Worm (Caenorhabditis elegans) whole organism, L3 larva: ENCODE results near the gene scl-13.

ENCODE experiments used
- ZK546.5 ChIP-seq: sonication (generic microtip); optimal IDR thresholded peaks from 2 replicates; lab custom pipeline; 2017; ENCODE audit warnings: missing biosample characterization, missing genetic modification characterization
- aly-2 ChIP-seq: fragments of 150-350 bp; optimal IDR thresholded peaks from 2 replicates; lab custom pipeline; 2014; ENCODE audit warnings: missing biosample characterization, missing genetic modification characterization
- ceh-16 ChIP-seq: sonication (generic microtip); optimal IDR thresholded peaks from 2 replicates; lab custom pipeline; 2017; ENCODE audit warnings: missing biosample characterization, missing genetic modification characterization
- ceh-28 ChIP-seq: fragments of 150-350 bp; optimal IDR thresholded peaks from 2 replicates; lab custom pipeline; 2014; ENCODE audit warnings: missing biosample characterization, missing genetic modification reagents, missing genetic modification characterization
- ceh-82 ChIP-seq: fragments of 150-350 bp; optimal IDR thresholded peaks from 2 replicates; lab custom pipeline; 2014; ENCODE audit warnings: missing biosample characterization, missing genetic modification characterization
- daf-12 ChIP-seq: fragments of 150-350 bp; optimal IDR thresholded peaks from 2 replicates; lab custom pipeline; 2014; ENCODE audit warnings: missing biosample characterization, missing genetic modification reagents, missing genetic modification characterization
- egl-27 ChIP-seq: sonication (generic microtip); optimal IDR thresholded peaks from 4 replicates; lab custom pipeline; 2017; ENCODE audit warnings: missing biosample characterization, missing genetic modification reagents, missing genetic modification characterization
- elt-2 ChIP-seq: sonication (generic microtip); optimal IDR thresholded peaks from 2 replicates; lab custom pipeline; 2016; ENCODE audit warnings: missing genetic modification reagents, mild to moderate bottlenecking, missing genetic modification characterization, missing compliant biosample characterization
- elt-3 ChIP-seq, 3 experiments: fragments of 150-350 bp in 1 of 3; sonication (generic microtip) in 2 of 3; optimal IDR thresholded peaks; 2 replicates in 2 of 3; 4 replicates in 1 of 3; lab custom pipeline; 2014 to 2017; ENCODE audit warnings: missing biosample characterization in 3 of 3, missing genetic modification characterization in 3 of 3
- fkh-10 ChIP-seq: sonication (generic microtip); optimal IDR thresholded peaks from 2 replicates; lab custom pipeline; 2017; ENCODE audit warnings: missing biosample characterization, missing genetic modification reagents, missing genetic modification characterization
- fkh-2 ChIP-seq: fragments of 150-350 bp; optimal IDR thresholded peaks from 2 replicates; lab custom pipeline; 2014; ENCODE audit warnings: missing biosample characterization, missing genetic modification reagents, missing genetic modification characterization
- jun-1 ChIP-seq: fragments of 150-350 bp; optimal IDR thresholded peaks from 2 replicates; lab custom pipeline; 2014; ENCODE audit warnings: missing biosample characterization, missing genetic modification reagents, missing genetic modification characterization
- lin-15B ChIP-seq: fragments of 150-350 bp; optimal IDR thresholded peaks from 2 replicates; lab custom pipeline; 2014; ENCODE audit warnings: missing biosample characterization, missing genetic modification characterization
- nhr-12 ChIP-seq: fragments of 150-350 bp; optimal IDR thresholded peaks from 2 replicates; lab custom pipeline; 2014; ENCODE audit warnings: missing biosample characterization, missing genetic modification characterization
- nhr-237 ChIP-seq: fragments of 150-350 bp; optimal IDR thresholded peaks from 2 replicates; lab custom pipeline; 2014; ENCODE audit warnings: missing biosample characterization, missing genetic modification characterization
- nhr-25 ChIP-seq: sonication (generic microtip); optimal IDR thresholded peaks from 2 replicates; lab custom pipeline; 2017; ENCODE audit warnings: missing biosample characterization, missing genetic modification characterization
- nhr-28 ChIP-seq: fragments of 150-350 bp; optimal IDR thresholded peaks from 2 replicates; lab custom pipeline; 2014; ENCODE audit warnings: missing biosample characterization, missing genetic modification characterization
- snpc-4 ChIP-seq: fragments of 150-350 bp; optimal IDR thresholded peaks from 2 replicates; lab custom pipeline; 2014; ENCODE audit warnings: missing biosample characterization, missing genetic modification characterization
- tbx-2 ChIP-seq: sonication (generic microtip); optimal IDR thresholded peaks from 2 replicates; lab custom pipeline; 2016; ENCODE audit warnings: mild to moderate bottlenecking, missing genetic modification characterization, missing compliant biosample characterization
- unc-39 ChIP-seq: sonication (generic microtip); optimal IDR thresholded peaks from 4 replicates; lab custom pipeline; 2017; ENCODE audit warnings: missing biosample characterization, missing genetic modification characterization
- ztf-11 ChIP-seq: fragments of 150-350 bp; optimal IDR thresholded peaks from 2 replicates; lab custom pipeline; 2014; ENCODE audit warnings: missing biosample characterization, missing genetic modification characterization

The scl-13 gene

ce11 chrV:3761829-3762228 lies 49.6 kb downstream of the scl-13 start:
- TF ChIP-seq daf-12 (tag; lab: Kevin White, UChicago), result no peak
- TF ChIP-seq nhr-237 (tag; lab: Kevin White, UChicago), result no peak
- TF ChIP-seq tbx-2 (tag; lab: Kevin White, UChicago), result no peak
- TF ChIP-seq nhr-28 (tag; lab: Kevin White, UChicago), result no peak
- TF ChIP-seq nhr-25, result no peak
- no peak for TF ChIP-seq ceh-16 (tag; lab: Kevin White, UChicago)
- TF ChIP-seq ZK546.5, result no peak
- TF ChIP-seq jun-1 (tag; lab: Kevin White, UChicago), result no peak
- no peak for TF ChIP-seq snpc-4 (tag; lab: Kevin White, UChicago)
- no peak for TF ChIP-seq ztf-11 (tag; lab: Kevin White, UChicago)
- TF ChIP-seq elt-2, result no peak
- TF ChIP-seq nhr-12 (tag; lab: Kevin White, UChicago), result no peak
- no peak for TF ChIP-seq fkh-10 (GFP tag; lab: Kevin White, UChicago)
- no peak for TF ChIP-seq elt-3 (tag; optimal IDR thresholded peaks at IDR 0.05; lab: Kevin White, UChicago)

- TF ChIP-seq ZK546.5 (no peak), ceh-82 (tag; lab: Kevin White, UChicago) (no peak), daf-12 (tag; lab: Kevin White, UChicago) (no peak), aly-2 (no peak), fkh-2 (tag; lab: Kevin White, UChicago) (no peak), elt-2 (no peak), nhr-25 (no peak), ceh-28 (tag; lab: Kevin White, UChicago) (no peak), elt-3 (tag; optimal IDR thresholded peaks at IDR 0.05; lab: Kevin White, UChicago) (no peak), ceh-16 (tag; lab: Kevin White, UChicago) (no peak), unc-39 (no peak), lin-15B (tag; lab: Kevin White, UChicago) (no peak), egl-27 (no peak)
- TF ChIP-seq, all 47 proteins: peak for 0
Observed at ce11 chrV:3760839-3761238, 50.6 kb downstream of the scl-13 start, which contains the start of gene oac-55. TSS of gene oac-55 (plus strand) at chrV:3761139.
